Worm (Caenorhabditis elegans) whole organism, L4 larva: ENCODE results near the gene pgp-11.

Experiments used
- F10B5.3 ChIP-seq: sonication (generic microtip); optimal IDR thresholded peaks from 2 replicates; lab custom pipeline; 2016; ENCODE audit warnings: mild to moderate bottlenecking, missing genetic modification characterization, missing compliant biosample characterization
- F26F4.8 ChIP-seq: fragments of 200-800 bp; sonication (Bioruptor generic); conservative IDR thresholded peaks from 2 replicates; pipeline ENCODE4 v1.3.6; 2022; ENCODE audit warnings: missing genetic modification characterization, missing compliant biosample characterization
- R02D3.7 ChIP-seq: fragments of 150-350 bp; sonication (generic microtip); optimal IDR thresholded peaks from 3 replicates; lab custom pipeline; 2014; ENCODE audit warnings: missing biosample characterization, missing genetic modification characterization
- Y105C5A.15 ChIP-seq: fragments of 200-800 bp; sonication (Bioruptor generic); IDR thresholded peaks from 2 replicates; pipeline ENCODE4 v1.3.6; 2022; ENCODE audit warnings: missing genetic modification characterization, missing compliant biosample characterization
- ZK546.5 ChIP-seq, 2 experiments: sonication (generic microtip); optimal IDR thresholded peaks; 2 replicates each; lab custom pipeline; 2017; ENCODE audit warnings: missing biosample characterization in 2 of 2, missing genetic modification characterization in 2 of 2
- aha-1 ChIP-seq: fragments of 150-350 bp; peaks from one replicate; lab custom pipeline; 2014; ENCODE audit warnings: missing biosample characterization, missing genetic modification characterization
- daf-16 ChIP-seq, 3 experiments: sonication (generic microtip); optimal IDR thresholded peaks; 2 replicates each; lab custom pipeline; 2016 to 2017; ENCODE audit warnings: missing genetic modification characterization in 3 of 3, missing genetic modification reagents in 3 of 3, mild to moderate bottlenecking in 2 of 3, missing compliant biosample characterization in 2 of 3, missing biosample characterization in 1 of 3, moderate library complexity in 1 of 3
- duxl-1 ChIP-seq: sonication (generic microtip); optimal IDR thresholded peaks from 2 replicates; lab custom pipeline; 2016; ENCODE audit warnings: mild to moderate bottlenecking, missing genetic modification characterization, moderate library complexity, missing compliant biosample characterization; ENCODE audit not compliant: poor library complexity
- dve-1 ChIP-seq: sonication (generic microtip); optimal IDR thresholded peaks from 2 replicates; lab custom pipeline; 2017; ENCODE audit warnings: antibody characterized with exemption, mild to moderate bottlenecking, missing genetic modification characterization, missing compliant biosample characterization; ENCODE audit not compliant: insufficient read depth
- mdl-1 ChIP-seq, 2 experiments: fragments of 150-350 bp in 1 of 2; sonication (generic microtip) in 1 of 2; optimal IDR thresholded peaks; 2 replicates each; lab custom pipeline; 2014 to 2017; ENCODE audit warnings: missing biosample characterization in 2 of 2, missing genetic modification characterization in 2 of 2
- mxl-2 ChIP-seq: fragments of 200-800 bp; sonication (Bioruptor generic); conservative IDR thresholded peaks from 2 replicates; pipeline ENCODE4 v1.3.6; 2022; ENCODE audit warnings: missing genetic modification reagents, missing genetic modification characterization, missing compliant biosample characterization
- nhr-28 ChIP-seq: fragments of 150-350 bp; optimal IDR thresholded peaks from 2 replicates; lab custom pipeline; 2014; ENCODE audit warnings: missing biosample characterization, missing genetic modification characterization
- nhr-48 ChIP-seq: sonication (generic microtip); optimal IDR thresholded peaks from 2 replicates; lab custom pipeline; 2016; ENCODE audit warnings: mild to moderate bottlenecking, missing genetic modification characterization, missing compliant biosample characterization
- php-3 ChIP-seq: fragments of 200-800 bp; sonication (Bioruptor generic); IDR thresholded peaks from 2 replicates; pipeline ENCODE4 v1.3.6; 2022; ENCODE audit warnings: missing genetic modification reagents, missing genetic modification characterization, missing compliant biosample characterization
- saeg-2 ChIP-seq: fragments of 200-800 bp; sonication (Bioruptor generic); IDR thresholded peaks from 2 replicates; pipeline ENCODE4 v1.3.6; 2022; ENCODE audit warnings: missing genetic modification reagents, missing genetic modification characterization, missing compliant biosample characterization
- set-16 ChIP-seq: fragments of 200-800 bp; sonication (Bioruptor generic); IDR thresholded peaks from 2 replicates; pipeline ENCODE4 v1.3.6; 2022; ENCODE audit warnings: missing genetic modification reagents, missing genetic modification characterization, missing compliant biosample characterization
- unc-62 ChIP-seq, 3 experiments: fragments of 150-350 bp in 1 of 3; sonication (generic microtip); optimal IDR thresholded peaks in 2 of 3; peaks in 1 of 3; 1 replicate in 1 of 3; 2 replicates in 2 of 3; lab custom pipeline; 2014 to 2017; ENCODE audit warnings: missing biosample characterization in 3 of 3, missing genetic modification characterization in 3 of 3, missing genetic modification reagents in 3 of 3, missing genotype in 1 of 3
- vab-7 ChIP-seq: fragments of 200-800 bp; sonication (Bioruptor generic); IDR thresholded peaks from 2 replicates; pipeline ENCODE4 v1.3.6; 2022; ENCODE audit warnings: missing genetic modification reagents, missing genetic modification characterization, missing compliant biosample characterization
- zfp-3 ChIP-seq: fragments of 200-800 bp; sonication (Bioruptor generic); conservative IDR thresholded peaks from 2 replicates; pipeline ENCODE4 v1.3.6; 2022; ENCODE audit warnings: missing genetic modification reagents, missing genetic modification characterization, missing compliant biosample characterization
- ztf-11 ChIP-seq: fragments of 150-350 bp; optimal IDR thresholded peaks from 2 replicates; lab custom pipeline; 2014; ENCODE audit warnings: missing biosample characterization, missing genetic modification characterization

Gene pgp-11

ce11 chrII:7974189-7974823 is 29.8 kb downstream of the pgp-11 start:
- no peak for TF ChIP-seq ztf-11
- peak in 1 of 2 experiments; percentile 55 for TF ChIP-seq unc-62 (GFP tag; optimal IDR thresholded peaks at IDR 0.05 in 1 of 2; lab: Kevin White, UChicago)
- TF ChIP-seq unc-62 (tag; optimal IDR thresholded peaks at IDR 0.05; lab: Kevin White, UChicago): no peak
- TF ChIP-seq php-3 (GFP tag; lab: Robert Waterston, UW): no peak
- TF ChIP-seq aha-1: peak; percentile 82
- TF ChIP-seq ZK546.5 (tag; optimal IDR thresholded peaks at IDR 0.05; lab: Kevin White, UChicago): no peak

DNA sequence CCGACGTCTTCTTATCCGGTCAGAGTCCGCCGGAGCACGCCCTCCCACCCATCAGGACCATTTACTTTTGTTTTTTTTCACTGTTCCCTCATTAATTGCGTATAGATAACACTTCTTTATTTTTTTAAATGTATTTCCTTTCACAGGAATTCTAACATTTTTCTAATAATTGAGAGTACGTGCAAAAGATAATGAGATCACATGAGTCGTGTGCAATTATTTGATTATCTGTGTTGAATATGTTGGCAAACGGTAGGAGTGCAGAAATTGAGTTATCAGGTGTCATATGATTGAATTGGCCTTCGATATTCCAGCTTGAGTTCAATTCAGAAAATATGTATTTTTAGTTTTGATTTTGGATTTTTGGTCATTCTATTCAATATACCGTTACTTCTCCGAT is 35.7 kb downstream of the pgp-11 start:
- no peak for TF ChIP-seq mdl-1 (tag; optimal IDR thresholded peaks at IDR 0.05; lab: Kevin White, UChicago)
- no peak for TF ChIP-seq F26F4.8 (GFP tag; lab: Robert Waterston, UW)
- TF ChIP-seq zfp-3 (GFP tag; lab: Robert Waterston, UW): no peak
- TF ChIP-seq dve-1: no peak
- TF ChIP-seq F10B5.3 (tag; lab: Kevin White, UChicago): no peak
- TF ChIP-seq, all 104 proteins: peak for 0

DNA sequence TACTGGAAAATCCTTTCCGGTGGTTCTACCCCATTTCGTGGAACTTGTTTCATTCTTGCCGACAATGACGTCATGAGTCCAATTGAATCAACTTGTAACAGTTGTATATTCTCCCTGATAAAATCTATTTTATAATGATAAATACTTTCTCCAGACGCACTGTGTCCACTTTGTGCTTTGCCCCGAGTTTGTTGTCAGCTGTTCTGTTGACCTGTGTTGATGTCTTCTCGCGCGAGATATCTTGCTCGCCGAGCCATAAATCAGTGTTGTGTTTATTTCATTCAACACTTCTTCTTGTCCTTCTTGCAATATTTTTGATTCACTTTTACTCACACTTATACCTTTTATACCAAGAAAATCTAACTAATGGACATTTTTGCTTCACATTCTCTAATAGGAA is 41.9 kb downstream of the pgp-11 start:
- TF ChIP-seq aha-1: peak; percentile 5
- TF ChIP-seq daf-16 (GFP tag; optimal IDR thresholded peaks at IDR 0.05; lab: Kevin White, UChicago): peak in 1 of 2 experiments; percentile 52
- no peak for TF ChIP-seq daf-16 (tag; optimal IDR thresholded peaks at IDR 0.05; lab: Kevin White, UChicago)
- no peak for TF ChIP-seq duxl-1
- TF ChIP-seq, all 104 proteins: peak for 2

- TF ChIP-seq nhr-48 (tag; lab: Kevin White, UChicago): no peak
- no peak for TF ChIP-seq saeg-2 (GFP tag; lab: Robert Waterston, UW)
- TF ChIP-seq vab-7: no peak
- TF ChIP-seq mxl-2 (GFP tag; lab: Robert Waterston, UW): no peak
- TF ChIP-seq Y105C5A.15 (GFP tag; lab: Robert Waterston, UW): no peak
Measured at ce11 chrII:7958544-7958943, 45.5 kb downstream of the pgp-11 start, which contains the start of gene C04H4.1. TSS of gene C04H4.1 (plus strand) at chrII:7958844.

DNA sequence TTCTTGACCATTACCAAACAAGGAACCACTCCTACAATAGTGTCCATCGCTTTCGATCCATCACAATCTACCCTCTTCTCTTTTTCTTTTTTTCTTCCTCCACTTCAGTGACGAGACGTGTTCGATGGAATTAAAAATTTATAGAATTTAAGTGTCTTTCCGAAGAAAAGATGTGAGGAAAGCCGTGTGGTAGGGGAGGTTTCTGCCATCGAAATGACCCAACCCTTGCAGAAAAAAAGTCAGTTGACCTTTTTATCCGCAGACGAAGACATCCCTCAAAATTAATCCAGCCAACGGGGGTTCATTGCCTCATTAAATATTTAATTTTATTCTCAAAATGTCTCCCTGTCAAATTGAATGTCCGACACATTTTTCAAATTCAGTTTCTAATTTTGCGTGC is 48.5 kb downstream of the pgp-11 start:
- TF ChIP-seq aha-1 (peak; percentile 85), nhr-48 (tag; lab: Kevin White, UChicago) (no peak)

- TF ChIP-seq daf-16 (GFP tag; optimal IDR thresholded peaks at IDR 0.05; lab: Kevin White, UChicago): no peak
- TF ChIP-seq daf-16 (tag; optimal IDR thresholded peaks at IDR 0.05; lab: Kevin White, UChicago): peak; percentile 89
- no peak for TF ChIP-seq set-16 (GFP tag; lab: Robert Waterston, UW)
- peak; percentile 59 for TF ChIP-seq dve-1
Measured at ce11 chrII:7948278-7948677, 55.8 kb downstream of the pgp-11 start.

ce11 chrII:7946830-7947425 is 57.1 kb downstream of the pgp-11 start, which contains the start of gene ZK669.5:
TSS of gene ZK669.5 (minus strand) at chrII:7946880.
- TF ChIP-seq nhr-28 (tag; lab: Kevin White, UChicago) (peak; percentile 38), R02D3.7 (tag; lab: Kevin White, UChicago) (no peak)
